Worm (Caenorhabditis elegans) whole organism, L4 larva: ENCODE results near the gene pfk-1.1.

ENCODE experiments used
- F10B5.3 ChIP-seq: sonication (generic microtip); optimal IDR thresholded peaks from 2 replicates; lab custom pipeline; 2016; ENCODE audit warnings: mild to moderate bottlenecking, missing genetic modification characterization, missing compliant biosample characterization
- F37D6.2 ChIP-seq: sonication (generic microtip); optimal IDR thresholded peaks from 2 replicates; lab custom pipeline; 2016; ENCODE audit warnings: mild to moderate bottlenecking, missing genetic modification characterization, missing compliant biosample characterization
- F49E8.2 ChIP-seq: sonication (generic microtip); optimal IDR thresholded peaks from 2 replicates; lab custom pipeline; 2016; ENCODE audit warnings: missing compliant biosample characterization, mild to moderate bottlenecking, missing genetic modification characterization, borderline replicate concordance
- R02D3.7 ChIP-seq: fragments of 150-350 bp; sonication (generic microtip); optimal IDR thresholded peaks from 3 replicates; lab custom pipeline; 2014; ENCODE audit warnings: missing biosample characterization, missing genetic modification characterization
- aha-1 ChIP-seq: fragments of 150-350 bp; peaks from one replicate; lab custom pipeline; 2014; ENCODE audit warnings: missing biosample characterization, missing genetic modification characterization
- ama-1 ChIP-seq: fragments of 150-350 bp; optimal IDR thresholded peaks from 2 replicates; lab custom pipeline; 2014; ENCODE audit warnings: inconsistent platforms, mixed read lengths
- arid-1 ChIP-seq: fragments of 200-800 bp; sonication (Bioruptor generic); conservative IDR thresholded peaks from 2 replicates; pipeline ENCODE4 v1.3.6; 2022; ENCODE audit warnings: missing genetic modification reagents, missing genetic modification characterization, missing compliant biosample characterization
- attf-4 ChIP-seq: sonication (generic microtip); optimal IDR thresholded peaks from 3 replicates; lab custom pipeline; 2017; ENCODE audit warnings: missing biosample characterization, missing genetic modification characterization
- ceh-20 ChIP-seq: fragments of 200-800 bp; sonication (Bioruptor generic); IDR thresholded peaks from 2 replicates; pipeline ENCODE4 v1.3.6; 2022; ENCODE audit warnings: missing genetic modification reagents, missing genetic modification characterization, missing compliant biosample characterization
- ctbp-1 ChIP-seq: fragments of 200-800 bp; sonication (Bioruptor generic); IDR thresholded peaks from 2 replicates; pipeline ENCODE4 v1.3.6; 2022; ENCODE audit warnings: missing genetic modification reagents, missing genetic modification characterization, missing compliant biosample characterization
- daf-16 ChIP-seq, 3 experiments: sonication (generic microtip); optimal IDR thresholded peaks; 2 replicates each; lab custom pipeline; 2016 to 2017; ENCODE audit warnings: missing genetic modification characterization in 3 of 3, missing genetic modification reagents in 3 of 3, mild to moderate bottlenecking in 2 of 3, missing compliant biosample characterization in 2 of 3, missing biosample characterization in 1 of 3, moderate library complexity in 1 of 3
- dmd-6 ChIP-seq: fragments of 200-800 bp; sonication (Bioruptor generic); IDR thresholded peaks from 2 replicates; pipeline ENCODE4 v1.3.6; 2022; ENCODE audit warnings: missing genetic modification reagents, missing genetic modification characterization, missing compliant biosample characterization
- dmd-9 ChIP-seq: fragments of 200-800 bp; sonication (Bioruptor generic); IDR thresholded peaks from 2 replicates; pipeline ENCODE4 v1.3.6; 2022; ENCODE audit warnings: missing genetic modification reagents, missing genetic modification characterization, missing compliant biosample characterization
- dve-1 ChIP-seq: sonication (generic microtip); optimal IDR thresholded peaks from 2 replicates; lab custom pipeline; 2017; ENCODE audit warnings: antibody characterized with exemption, mild to moderate bottlenecking, missing genetic modification characterization, missing compliant biosample characterization; ENCODE audit not compliant: insufficient read depth
- fos-1 ChIP-seq: fragments of 150-350 bp; optimal IDR thresholded peaks from 2 replicates; lab custom pipeline; 2014; ENCODE audit warnings: missing biosample characterization, missing genetic modification characterization
- hif-1 ChIP-seq, 2 experiments: sonication (generic microtip); optimal IDR thresholded peaks; 2 replicates each; lab custom pipeline; 2016 to 2017; ENCODE audit warnings: missing compliant biosample characterization in 2 of 2, missing genetic modification characterization in 2 of 2, missing genetic modification reagents in 2 of 2, missing genotype in 2 of 2, mild to moderate bottlenecking in 1 of 2
- hlh-11 ChIP-seq: fragments of 200-800 bp; sonication (Bioruptor generic); optimal IDR thresholded peaks from 2 replicates; lab custom pipeline; 2018; ENCODE audit warnings: mild to moderate bottlenecking, missing genetic modification characterization, missing compliant biosample characterization
- hlh-30 ChIP-seq: sonication (generic microtip); optimal IDR thresholded peaks from 2 replicates; lab custom pipeline; 2017; ENCODE audit warnings: antibody characterized with exemption, mild to moderate bottlenecking, missing genetic modification characterization, missing compliant biosample characterization; ENCODE audit not compliant: insufficient read depth
- jun-1 ChIP-seq: fragments of 150-350 bp; optimal IDR thresholded peaks from 2 replicates; lab custom pipeline; 2014; ENCODE audit warnings: missing biosample characterization, missing genetic modification reagents, missing genetic modification characterization
- lin-13 ChIP-seq: fragments of 150-350 bp; optimal IDR thresholded peaks from 2 replicates; lab custom pipeline; 2014; ENCODE audit warnings: missing biosample characterization, missing genetic modification reagents, missing genetic modification characterization
- mdl-1 ChIP-seq, 2 experiments: fragments of 150-350 bp in 1 of 2; sonication (generic microtip) in 1 of 2; optimal IDR thresholded peaks; 2 replicates each; lab custom pipeline; 2014 to 2017; ENCODE audit warnings: missing biosample characterization in 2 of 2, missing genetic modification characterization in 2 of 2
- mep-1 ChIP-seq: fragments of 150-350 bp; sonication (generic microtip); optimal IDR thresholded peaks from 3 replicates; lab custom pipeline; 2014; ENCODE audit warnings: missing biosample characterization, missing genetic modification characterization
- mxl-2 ChIP-seq: fragments of 200-800 bp; sonication (Bioruptor generic); conservative IDR thresholded peaks from 2 replicates; pipeline ENCODE4 v1.3.6; 2022; ENCODE audit warnings: missing genetic modification reagents, missing genetic modification characterization, missing compliant biosample characterization
- nhr-102 ChIP-seq: sonication (generic microtip); optimal IDR thresholded peaks from 2 replicates; lab custom pipeline; 2016; ENCODE audit warnings: mild to moderate bottlenecking, missing genetic modification characterization, moderate library complexity, missing compliant biosample characterization
- nhr-111 ChIP-seq: fragments of 200-800 bp; sonication (Bioruptor generic); optimal IDR thresholded peaks from 2 replicates; lab custom pipeline; 2018; ENCODE audit warnings: mild to moderate bottlenecking, missing genetic modification characterization, missing compliant biosample characterization
- nhr-237 ChIP-seq: sonication (generic microtip); optimal IDR thresholded peaks from 2 replicates; lab custom pipeline; 2017; ENCODE audit warnings: missing biosample characterization, missing genetic modification characterization
- nhr-25 ChIP-seq: sonication (generic microtip); optimal IDR thresholded peaks from 2 replicates; lab custom pipeline; 2017; ENCODE audit warnings: missing genetic modification characterization, mild to moderate bottlenecking, missing compliant biosample characterization, antibody characterized with exemption, moderate library complexity, borderline replicate concordance; ENCODE audit not compliant: insufficient read depth
- nhr-6 ChIP-seq: fragments of 150-350 bp; optimal IDR thresholded peaks from 2 replicates; lab custom pipeline; 2014; ENCODE audit warnings: missing biosample characterization, missing genetic modification characterization
- php-3 ChIP-seq: fragments of 200-800 bp; sonication (Bioruptor generic); IDR thresholded peaks from 2 replicates; pipeline ENCODE4 v1.3.6; 2022; ENCODE audit warnings: missing genetic modification reagents, missing genetic modification characterization, missing compliant biosample characterization
- pqm-1 ChIP-seq: sonication (generic microtip); optimal IDR thresholded peaks from 2 replicates; lab custom pipeline; 2017; ENCODE audit warnings: missing biosample characterization, missing genetic modification characterization
- set-16 ChIP-seq: fragments of 200-800 bp; sonication (Bioruptor generic); IDR thresholded peaks from 2 replicates; pipeline ENCODE4 v1.3.6; 2022; ENCODE audit warnings: missing genetic modification reagents, missing genetic modification characterization, missing compliant biosample characterization
- skn-1 ChIP-seq: fragments of 150-350 bp; optimal IDR thresholded peaks from 2 replicates; lab custom pipeline; 2014; ENCODE audit warnings: missing biosample characterization, missing genetic modification characterization
- snpc-1.2 ChIP-seq: fragments of 200-800 bp; sonication (Bioruptor generic); IDR thresholded peaks from 2 replicates; pipeline ENCODE4 v1.3.6; 2022; ENCODE audit warnings: missing genetic modification reagents, missing genetic modification characterization, missing compliant biosample characterization
- snpc-4 ChIP-seq: fragments of 150-350 bp; optimal IDR thresholded peaks from 2 replicates; lab custom pipeline; 2014; ENCODE audit warnings: missing biosample characterization, missing genetic modification characterization
- spr-3 ChIP-seq: fragments of 200-800 bp; sonication (Bioruptor generic); optimal IDR thresholded peaks from 2 replicates; lab custom pipeline; 2018; ENCODE audit warnings: mild to moderate bottlenecking, missing genetic modification characterization, missing compliant biosample characterization
- tra-1 ChIP-seq: fragments of 200-800 bp; sonication (Bioruptor generic); IDR thresholded peaks from 2 replicates; pipeline ENCODE4 v1.3.6; 2022; ENCODE audit warnings: missing genetic modification reagents, missing genetic modification characterization, missing compliant biosample characterization
- unc-62 ChIP-seq, 3 experiments: fragments of 150-350 bp in 1 of 3; sonication (generic microtip); optimal IDR thresholded peaks in 2 of 3; peaks in 1 of 3; 1 replicate in 1 of 3; 2 replicates in 2 of 3; lab custom pipeline; 2014 to 2017; ENCODE audit warnings: missing biosample characterization in 3 of 3, missing genetic modification characterization in 3 of 3, missing genetic modification reagents in 3 of 3, missing genotype in 1 of 3
- zfp-2 ChIP-seq: sonication (generic microtip); optimal IDR thresholded peaks from 2 replicates; lab custom pipeline; 2016; ENCODE audit warnings: mild to moderate bottlenecking, missing genetic modification characterization, missing compliant biosample characterization
- zip-2 ChIP-seq: fragments of 150-350 bp; optimal IDR thresholded peaks from 2 replicates; lab custom pipeline; 2014; ENCODE audit warnings: missing biosample characterization, missing genetic modification characterization

pfk-1.1 gene

DNA sequence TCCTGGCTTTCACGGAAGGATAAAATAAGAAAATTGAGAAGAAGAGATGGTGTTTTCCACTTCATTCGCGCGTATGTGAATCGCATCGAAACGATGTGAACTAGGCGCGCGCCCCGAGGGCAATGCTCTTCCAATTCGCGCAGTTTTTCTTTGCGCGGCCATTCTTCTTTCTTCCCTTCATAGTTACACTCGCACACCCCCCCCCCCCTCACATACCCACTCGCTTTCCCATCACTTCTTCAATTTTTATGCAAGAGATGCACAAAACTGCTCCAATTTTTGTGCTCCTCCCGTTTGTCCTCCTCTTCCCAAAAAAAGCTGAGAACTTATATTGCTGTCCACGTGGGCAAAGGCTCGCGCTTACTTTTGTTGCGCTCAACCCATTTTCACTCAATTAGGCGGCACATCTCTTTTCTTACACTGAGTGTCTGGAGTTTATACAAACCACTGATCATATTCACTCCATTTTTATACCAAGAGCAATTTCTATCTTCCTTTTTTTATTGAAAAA lies 12.9 kb downstream of the pfk-1.1 start (continued):
- TF ChIP-seq nhr-25 (tag; lab: Kevin White, UChicago) (no peak), zip-2 (tag; lab: Kevin White, UChicago) (no peak), ama-1 (lab: Kevin White, UChicago) (no peak), set-16 (GFP tag; lab: Robert Waterston, UW) (0 out of 2 replicates have a peak, but pooled peaks have one; percentile 10), ceh-20 (GFP tag; lab: Robert Waterston, UW) (no peak)

DNA sequence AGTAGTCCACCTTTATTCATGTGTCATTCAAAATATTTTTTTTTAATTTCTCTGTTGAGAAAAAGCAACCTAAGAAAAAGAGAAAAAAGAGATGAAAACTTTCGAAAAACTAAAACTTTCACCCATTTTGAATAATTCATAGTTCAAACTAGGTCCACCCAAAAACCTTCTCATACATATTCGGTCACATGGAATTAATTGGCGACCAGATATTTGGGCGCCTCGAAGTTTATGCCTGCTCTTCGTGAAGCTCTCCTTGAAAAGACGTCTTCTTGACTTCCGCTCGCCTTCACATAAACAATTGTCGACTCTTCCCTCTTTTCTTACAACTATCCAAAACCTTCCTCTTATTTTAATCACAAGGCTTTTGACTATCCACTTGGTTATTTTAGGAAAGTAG lies 15.0 kb downstream of the pfk-1.1 start:
- TF ChIP-seq dmd-9 (no peak), aha-1 (tag; lab: Kevin White, UChicago) (no peak), nhr-111 (GFP tag; lab: Kevin White, UChicago) (no peak), unc-62 (GFP tag; optimal IDR thresholded peaks at IDR 0.05 in 1 of 2; lab: Kevin White, UChicago) (peak in 1 of 2 experiments; percentile 96), unc-62 (tag; optimal IDR thresholded peaks at IDR 0.05; lab: Kevin White, UChicago) (no peak)

DNA sequence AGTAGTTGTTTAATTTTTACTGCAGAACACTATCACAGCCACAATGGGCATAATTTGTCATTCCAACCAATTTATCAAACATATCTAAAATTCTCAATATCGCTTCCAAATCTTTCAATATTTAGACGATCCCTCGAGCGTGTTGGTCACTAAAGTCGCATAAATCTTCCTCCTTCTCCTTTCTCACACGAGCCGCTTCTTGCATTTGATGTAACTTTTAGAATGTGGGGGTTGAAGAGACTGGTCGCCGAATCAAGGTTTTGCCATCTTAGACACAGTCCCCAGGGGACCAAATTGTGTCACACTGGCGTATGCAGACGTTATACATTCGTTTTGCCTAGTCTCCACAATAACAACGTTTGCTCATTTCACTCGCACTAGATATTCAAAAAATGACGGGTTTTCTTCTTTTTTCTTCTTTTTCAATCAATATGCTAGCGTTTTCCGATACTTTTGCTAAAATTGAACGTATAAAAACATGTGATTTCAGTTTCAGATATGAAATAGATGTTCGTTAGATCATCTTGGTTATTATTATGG lies 16.8 kb downstream of the pfk-1.1 start, which contains the start of gene gbb-1:
gbb-1 (plus strand) TSS at position 490 of the 540 bp plus-strand sequence.
- TF ChIP-seq nhr-6 (tag; lab: Kevin White, UChicago) (no peak), unc-62 (GFP tag; optimal IDR thresholded peaks at IDR 0.05 in 1 of 2; lab: Kevin White, UChicago) (peak in 1 of 2 experiments; percentile 87), unc-62 (tag; optimal IDR thresholded peaks at IDR 0.05; lab: Kevin White, UChicago) (no peak)

- peak; percentile 91 for TF ChIP-seq aha-1 (tag; lab: Kevin White, UChicago)
- peak; percentile 68 for TF ChIP-seq snpc-4 (tag; lab: Kevin White, UChicago)
- no peak for TF ChIP-seq F37D6.2
- TF ChIP-seq dmd-9, result 0 out of 2 replicates have a peak, but pooled peaks have one; percentile 6
- TF ChIP-seq spr-3 (GFP tag; lab: Kevin White, UChicago), result no peak
- TF ChIP-seq set-16 (GFP tag; lab: Robert Waterston, UW), result peak; percentile 59; the same call in 1 of the 2 replicates
- peak in 1 of 2 experiments; percentile 42 for TF ChIP-seq unc-62 (GFP tag; optimal IDR thresholded peaks at IDR 0.05 in 1 of 2; lab: Kevin White, UChicago)
- TF ChIP-seq unc-62 (tag; optimal IDR thresholded peaks at IDR 0.05; lab: Kevin White, UChicago), result no peak
- TF ChIP-seq daf-16 (GFP tag; optimal IDR thresholded peaks at IDR 0.05; lab: Kevin White, UChicago), result peak in 1 of 2 experiments; percentile 10
- no peak for TF ChIP-seq daf-16 (tag; optimal IDR thresholded peaks at IDR 0.05; lab: Kevin White, UChicago)
- TF ChIP-seq lin-13 (GFP tag; lab: Kevin White, UChicago), result no peak
- no peak for TF ChIP-seq hif-1 (tag; optimal IDR thresholded peaks at IDR 0.05; lab: Kevin White, UChicago)
- TF ChIP-seq snpc-1.2, result 0 out of 2 replicates have a peak, but pooled peaks have one; percentile 22
These were observed 20.0 kb downstream of the pfk-1.1 start for ce11 chrX:2960703-2961102.

DNA sequence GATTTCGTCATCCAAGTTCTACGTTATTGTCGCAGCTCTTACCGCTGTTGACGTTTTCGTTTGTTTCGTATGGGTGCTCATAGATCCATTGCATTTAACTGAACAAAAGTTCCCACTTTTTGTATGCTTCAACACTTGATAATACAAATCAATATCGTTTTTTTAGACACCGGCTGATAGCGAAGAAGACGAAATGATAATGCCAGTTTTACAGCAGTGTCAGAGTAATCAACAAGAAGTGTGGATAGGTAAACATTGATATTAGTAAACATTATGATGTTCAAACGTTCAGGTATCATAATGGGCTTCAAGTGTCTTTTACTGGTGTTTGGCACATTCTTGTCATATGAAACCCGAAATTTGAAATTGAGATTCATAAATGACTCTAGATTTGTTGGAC lies 25.6 kb downstream of the pfk-1.1 start:
- peak; percentile 37 for TF ChIP-seq hlh-11
- TF ChIP-seq mxl-2 (GFP tag; lab: Robert Waterston, UW), result no peak
- TF ChIP-seq nhr-102 (tag; lab: Kevin White, UChicago), result no peak
- no peak for TF ChIP-seq nhr-6 (tag; lab: Kevin White, UChicago)
- TF ChIP-seq aha-1 (tag; lab: Kevin White, UChicago), result no peak
- 0 out of 2 replicates have a peak, but pooled peaks have one; percentile 48 for TF ChIP-seq php-3 (GFP tag; lab: Robert Waterston, UW)
- no peak for TF ChIP-seq skn-1 (tag; lab: Kevin White, UChicago)
- no peak for TF ChIP-seq spr-3 (GFP tag; lab: Kevin White, UChicago)
- no peak for TF ChIP-seq hif-1 (tag; optimal IDR thresholded peaks at IDR 0.05; lab: Kevin White, UChicago)
- no peak for TF ChIP-seq fos-1 (tag; lab: Kevin White, UChicago)
- peak; percentile 50 for TF ChIP-seq pqm-1
- no peak for TF ChIP-seq attf-4
- no peak for TF ChIP-seq dmd-6 (GFP tag; lab: Robert Waterston, UW)
- TF ChIP-seq ctbp-1 (GFP tag; lab: Robert Waterston, UW), result no peak
- TF ChIP-seq F49E8.2, result no peak
- TF ChIP-seq arid-1 (GFP tag; lab: Robert Waterston, UW), result no peak
- TF ChIP-seq tra-1, result no peak
- no peak for TF ChIP-seq F10B5.3
- TF ChIP-seq mep-1 (tag; lab: Kevin White, UChicago), result no peak
- peak; percentile 6 for TF ChIP-seq hlh-30 (tag; lab: Kevin White, UChicago)
- TF ChIP-seq daf-16 (GFP tag; optimal IDR thresholded peaks at IDR 0.05; lab: Kevin White, UChicago), result no peak
- TF ChIP-seq daf-16 (tag; optimal IDR thresholded peaks at IDR 0.05; lab: Kevin White, UChicago), result peak; percentile 99
- peak; percentile 58 for TF ChIP-seq dve-1 (tag; lab: Kevin White, UChicago)
- TF ChIP-seq zfp-2 (tag; lab: Kevin White, UChicago), result no peak
- TF ChIP-seq nhr-237 (tag; lab: Kevin White, UChicago), result no peak
- no peak for TF ChIP-seq jun-1 (tag; lab: Kevin White, UChicago)
- TF ChIP-seq mdl-1 (tag; optimal IDR thresholded peaks at IDR 0.05; lab: Kevin White, UChicago), result no peak
- TF ChIP-seq R02D3.7 (tag; lab: Kevin White, UChicago), result no peak
